Fruit fly (Drosophila melanogaster): ENCODE measurements around the gene mtg.

Gene mtg

dm6 chr3R:8272573-8273165, 22.4 kb downstream of the mtg start:
- TF ChIP-seq CG8478 (optimal IDR thresholded peaks at IDR 0.05) (no peak), CTCF (optimal IDR thresholded peaks at IDR 0.05) (no peak)

DNA sequence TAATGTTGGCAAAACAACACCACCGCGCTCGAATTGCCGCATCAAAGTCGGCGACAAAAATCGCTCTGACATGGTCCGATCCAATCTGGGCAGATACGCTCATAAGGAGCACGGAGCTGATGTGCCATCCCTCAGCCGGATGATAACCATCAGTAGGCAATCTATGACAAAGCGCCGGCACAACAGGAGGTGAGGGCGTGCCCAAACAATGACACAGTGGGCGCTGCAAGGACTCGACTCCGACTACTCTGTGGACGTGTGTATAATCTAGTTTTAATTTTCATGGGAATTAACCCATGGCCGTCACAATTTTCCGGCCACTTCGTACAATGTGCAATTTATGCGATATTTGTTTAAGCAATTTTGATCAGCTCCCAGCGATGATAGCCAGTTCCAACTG, 24.7 kb downstream of the mtg start:
- TF ChIP-seq CG8478 (optimal IDR thresholded peaks at IDR 0.05), result no peak
- TF ChIP-seq CTCF (optimal IDR thresholded peaks at IDR 0.05), result no peak

DNA sequence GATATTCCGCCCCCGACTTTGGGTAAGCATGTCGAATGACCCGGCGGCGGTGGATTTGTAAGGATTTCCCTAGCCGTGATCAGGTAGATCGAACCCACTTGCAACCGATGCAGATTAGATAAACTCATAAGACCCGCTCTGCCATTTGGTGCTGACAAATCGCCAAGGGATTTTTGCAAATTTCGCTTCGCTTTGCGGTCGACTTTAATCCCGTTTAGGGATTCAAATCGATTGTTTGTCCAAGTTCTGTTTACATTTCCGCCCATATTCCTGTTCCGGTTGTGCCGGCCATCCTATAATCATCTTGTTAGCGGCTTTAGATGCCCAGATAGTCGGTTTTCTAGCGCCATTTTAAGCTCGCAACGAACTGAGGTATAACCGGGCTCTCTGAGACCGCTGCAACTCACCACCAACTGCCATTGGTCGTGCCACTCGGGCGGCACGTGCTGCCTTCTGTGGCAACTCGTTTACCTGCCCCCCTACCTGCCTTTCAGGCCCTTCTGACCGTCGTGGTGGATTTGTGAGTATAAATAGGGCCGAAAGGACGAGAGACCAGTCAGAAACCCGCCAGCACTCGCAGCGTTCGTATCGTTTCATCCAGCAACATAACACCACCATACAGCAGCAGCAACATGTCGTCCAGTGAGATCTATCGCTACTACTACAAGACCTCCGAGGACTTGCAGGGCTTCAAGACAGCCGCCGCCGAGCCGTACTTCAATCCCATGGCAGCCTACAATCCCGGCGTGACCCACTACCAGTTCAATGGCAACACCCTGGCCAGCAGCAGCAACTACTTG, 27.4 kb downstream of the mtg start, which contains the start of gene ato:
Gene ato (plus strand): TSS at position 559 of the 800 bp plus-strand sequence.
- no peak for TF ChIP-seq CTCF (optimal IDR thresholded peaks at IDR 0.05)
- no peak for TF ChIP-seq CG8478 (optimal IDR thresholded peaks at IDR 0.05)

DNA sequence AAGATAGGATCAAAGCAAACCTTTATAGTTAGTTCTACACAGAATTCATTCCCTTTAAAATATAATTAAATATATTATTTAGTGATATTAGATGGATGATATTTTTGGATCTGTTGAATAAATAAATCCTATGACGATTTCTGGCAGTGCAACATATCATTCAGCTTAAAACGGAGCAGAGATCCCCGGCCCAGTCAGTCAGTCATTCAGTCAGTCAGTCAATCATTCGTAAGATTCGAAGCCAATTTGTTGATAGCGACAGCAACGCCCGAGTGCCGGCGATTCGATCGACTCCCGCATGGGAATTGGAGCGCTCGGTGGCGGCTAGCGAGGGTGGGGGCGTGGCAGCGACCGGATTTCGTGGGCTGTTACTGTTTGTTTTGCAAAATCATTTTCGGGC, 29.7 kb downstream of the mtg start:
- no peak for TF ChIP-seq CTCF (optimal IDR thresholded peaks at IDR 0.05)
- TF ChIP-seq CG8478 (optimal IDR thresholded peaks at IDR 0.05), result no peak

- TF ChIP-seq CG8478 (optimal IDR thresholded peaks at IDR 0.05) (no peak), CTCF (optimal IDR thresholded peaks at IDR 0.05) (no peak)
Observed at dm6 chr3R:8282727-8283126, 32.4 kb downstream of the mtg start.

DNA sequence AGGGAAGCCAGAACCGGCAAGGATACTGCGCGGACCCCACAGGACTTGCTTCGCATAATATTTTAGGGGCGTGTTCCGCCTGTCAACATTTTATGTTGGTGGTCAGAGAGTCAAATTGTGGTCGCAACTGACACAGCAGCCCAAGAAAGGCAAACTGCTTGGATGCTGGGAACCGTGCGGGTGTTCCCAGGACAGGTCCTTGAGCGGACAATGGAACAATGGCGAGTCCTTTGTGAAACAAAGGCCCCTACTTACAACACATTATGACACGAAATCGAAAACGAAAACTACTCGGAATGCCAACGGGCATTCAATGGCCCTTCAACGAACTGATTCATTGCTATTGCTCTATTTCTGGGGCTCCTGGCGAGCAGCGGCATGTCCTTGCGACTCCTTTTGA, 33.9 kb downstream of the mtg start:
- TF ChIP-seq CG8478 (optimal IDR thresholded peaks at IDR 0.05), result no peak
- TF ChIP-seq CTCF (optimal IDR thresholded peaks at IDR 0.05), result no peak

dm6 chr3R:8285727-8286344, 35.5 kb downstream of the mtg start:
- TF ChIP-seq CG8478 (optimal IDR thresholded peaks at IDR 0.05) (no peak), CTCF (optimal IDR thresholded peaks at IDR 0.05) (no peak)

dm6 chr3R:8287697-8288096, 37.4 kb downstream of the mtg start, which contains the start of gene Nazo:
TSS of gene Nazo (plus strand) at chr3R:8287876.
- TF ChIP-seq CG8478 (optimal IDR thresholded peaks at IDR 0.05) (no peak), CTCF (optimal IDR thresholded peaks at IDR 0.05) (no peak)

dm6 chr3R:8288790-8289189, 38.5 kb downstream of the mtg start:
- TF ChIP-seq CG8478 (optimal IDR thresholded peaks at IDR 0.05) (no peak), CTCF (optimal IDR thresholded peaks at IDR 0.05) (no peak)

DNA sequence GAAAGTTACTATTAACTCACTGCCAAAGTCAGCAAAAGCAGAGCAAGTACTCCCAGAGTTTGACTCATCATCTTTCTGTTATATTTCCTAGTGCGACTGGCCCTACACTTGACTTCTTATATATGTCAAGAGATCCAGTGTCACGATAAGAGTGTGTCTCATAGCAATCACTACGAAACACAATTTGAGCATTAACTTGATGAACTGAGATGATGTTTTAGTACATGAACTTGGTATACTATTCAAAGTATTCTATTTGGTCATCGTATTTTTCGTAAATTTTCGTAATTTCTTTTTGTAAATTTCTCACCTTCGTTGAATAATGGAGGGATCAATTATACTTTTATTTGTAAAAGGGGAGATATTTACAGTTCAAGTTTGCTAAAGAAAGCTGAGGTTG, 40.2 kb downstream of the mtg start, which contains the start of gene CG11672:
Gene CG11672 (minus strand): TSS at position 101 of the 400 bp plus-strand sequence.
- TF ChIP-seq CTCF (optimal IDR thresholded peaks at IDR 0.05) (no peak), CG8478 (optimal IDR thresholded peaks at IDR 0.05) (no peak)

DNA sequence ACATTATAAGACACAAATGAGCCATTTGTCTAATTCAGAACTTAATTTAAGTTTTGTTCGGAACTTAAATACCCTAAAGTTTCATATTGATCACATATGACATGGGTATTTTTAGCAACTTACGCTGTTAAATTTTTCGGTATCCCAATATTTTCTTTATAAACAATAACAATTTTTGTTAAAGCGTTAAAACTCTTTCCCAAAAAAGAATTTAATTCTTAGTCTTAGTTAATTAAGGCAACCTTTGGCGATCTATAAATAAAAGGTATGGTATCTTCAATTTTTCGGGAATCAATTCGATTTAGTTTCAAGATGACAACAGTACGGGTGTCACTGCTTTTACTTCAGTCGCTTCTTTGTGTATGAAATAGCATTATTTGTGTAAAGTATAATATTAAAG, 40.6 kb downstream of the mtg start, which contains the start of gene CG31464:
Gene CG31464 (plus strand): TSS at position 301 of the 400 bp plus-strand sequence.
- TF ChIP-seq CTCF (optimal IDR thresholded peaks at IDR 0.05), result no peak
- no peak for TF ChIP-seq CG8478 (optimal IDR thresholded peaks at IDR 0.05)

DNA sequence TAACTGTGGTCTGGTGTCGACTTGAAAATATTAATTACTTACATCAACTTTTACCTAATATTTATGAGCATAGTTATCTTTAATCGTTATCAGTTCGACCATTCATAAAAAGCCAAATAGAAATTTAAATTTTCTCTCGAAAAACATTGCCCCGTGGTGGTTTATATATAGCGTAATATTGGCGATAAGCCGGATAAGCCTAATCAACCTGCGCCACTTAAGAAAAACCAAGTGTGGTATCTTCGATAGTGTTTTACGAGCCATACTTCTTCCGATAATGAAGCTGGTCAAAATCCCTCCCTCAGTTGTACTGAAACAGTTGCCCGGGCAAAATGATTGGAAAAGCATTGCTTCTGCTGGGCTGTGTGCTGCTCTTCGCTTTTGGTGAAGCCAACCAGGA, 41.7 kb downstream of the mtg start, which contains the start of gene CG31463:
Gene CG31463 (plus strand): TSS at position 302 of the 400 bp plus-strand sequence.
- TF ChIP-seq CG8478 (optimal IDR thresholded peaks at IDR 0.05) (no peak), CTCF (optimal IDR thresholded peaks at IDR 0.05) (no peak)

DNA sequence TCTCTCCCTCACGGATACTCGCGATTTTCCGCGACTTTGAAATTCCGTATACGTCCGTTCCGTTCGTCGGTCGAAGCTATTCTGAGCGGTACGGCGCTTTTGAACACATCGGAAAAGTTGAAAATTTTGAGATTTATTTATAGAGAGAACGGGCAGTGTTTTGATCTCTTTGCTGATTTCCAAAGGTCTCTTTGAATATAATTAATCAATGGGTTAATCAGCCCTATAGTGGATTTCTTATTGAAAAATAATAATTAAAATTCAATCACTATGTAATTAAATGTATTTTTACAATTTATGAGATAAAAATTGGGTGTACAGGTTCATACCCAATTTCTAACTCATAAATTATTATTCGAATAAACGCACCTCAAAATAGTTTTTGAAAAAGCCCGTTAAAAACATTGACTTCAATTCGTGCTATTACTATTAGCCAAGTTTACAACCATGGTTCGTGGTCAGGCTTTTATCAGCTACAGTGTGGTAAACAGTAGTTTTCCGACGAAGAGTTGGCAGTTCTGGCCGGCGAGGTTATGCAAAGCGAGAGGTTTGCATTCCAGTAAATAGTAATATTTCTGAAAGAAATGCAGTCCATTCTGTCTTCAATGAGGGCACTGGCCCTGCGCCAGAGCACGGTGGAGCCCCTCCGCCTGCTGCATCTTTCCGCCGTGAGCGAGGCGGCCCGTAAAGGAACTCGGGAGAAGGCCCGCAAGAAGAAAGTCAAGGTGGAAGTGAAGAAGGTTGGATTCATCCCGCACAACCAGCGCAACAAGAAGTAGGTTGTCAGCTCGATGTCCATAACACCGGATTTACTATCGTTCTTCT, 50.8 kb downstream of the mtg start, which contains the start of the genes CG9626 and mRpL1:
Gene CG9626 (minus strand): TSS at position 51 of the 825 bp plus-strand sequence.
Gene mRpL1 (plus strand): TSS at position 513 of the 825 bp plus-strand sequence.
- peak; percentile 70 to 78 for TF ChIP-seq CTCF (optimal IDR thresholded peaks at IDR 0.05)
- no peak for TF ChIP-seq CG8478 (optimal IDR thresholded peaks at IDR 0.05)

- TF ChIP-seq CG8478 (optimal IDR thresholded peaks at IDR 0.05) (no peak), CTCF (optimal IDR thresholded peaks at IDR 0.05) (no peak)
Observed at dm6 chr3R:8303848-8304247, 53.6 kb downstream of the mtg start, which contains the start of gene nac. TSS of gene nac (minus strand) at chr3R:8304023.
